Worm (Caenorhabditis elegans) whole organism, late embryonic: ENCODE measurements around the gene F08F3.1.

ENCODE experiments used
- F13H6.1 ChIP-seq: sonication (generic microtip); optimal IDR thresholded peaks from 2 replicates; lab custom pipeline; 2016; ENCODE audit warnings: missing genetic modification characterization, missing compliant biosample characterization
- T23F11.4 ChIP-seq: fragments of 200-800 bp; sonication (Bioruptor generic); optimal IDR thresholded peaks from 2 replicates; lab custom pipeline; 2018; ENCODE audit warnings: mild to moderate bottlenecking, missing genetic modification characterization, missing compliant biosample characterization
- Y22D7AL.16 ChIP-seq: sonication (generic microtip); optimal IDR thresholded peaks from 2 replicates; lab custom pipeline; 2016; ENCODE audit warnings: missing genetic modification characterization, missing compliant biosample characterization
- ahr-1 ChIP-seq: sonication (generic microtip); optimal IDR thresholded peaks from 2 replicates; lab custom pipeline; 2016; ENCODE audit warnings: missing genetic modification characterization, missing compliant biosample characterization
- ceh-19 ChIP-seq: fragments of 200-800 bp; sonication (Bioruptor generic); optimal IDR thresholded peaks from 2 replicates; lab custom pipeline; 2018; ENCODE audit warnings: mild to moderate bottlenecking, missing genetic modification characterization, missing compliant biosample characterization
- ceh-30 ChIP-seq: fragments of 150-350 bp; optimal IDR thresholded peaks from 2 replicates; lab custom pipeline; 2014; ENCODE audit warnings: missing biosample characterization, missing genetic modification characterization
- ceh-9 ChIP-seq: sonication (generic microtip); optimal IDR thresholded peaks from 2 replicates; lab custom pipeline; 2016; ENCODE audit warnings: mild to moderate bottlenecking, missing genetic modification characterization, inconsistent platforms, missing compliant biosample characterization
- che-1 ChIP-seq: sonication (generic microtip); optimal IDR thresholded peaks from 2 replicates; lab custom pipeline; 2016; ENCODE audit warnings: mild to moderate bottlenecking, missing genetic modification characterization, missing compliant biosample characterization
- dmd-4 ChIP-seq: sonication (generic microtip); optimal IDR thresholded peaks from 2 replicates; lab custom pipeline; 2016; ENCODE audit warnings: borderline replicate concordance, missing genetic modification characterization, missing compliant biosample characterization
- dve-1 ChIP-seq: sonication (generic microtip); optimal IDR thresholded peaks from 2 replicates; lab custom pipeline; 2017; ENCODE audit warnings: antibody characterized with exemption, mild to moderate bottlenecking, missing genetic modification characterization, missing compliant biosample characterization
- hlh-13 ChIP-seq: fragments of 200-800 bp; sonication (Bioruptor generic); optimal IDR thresholded peaks from 2 replicates; lab custom pipeline; 2018; ENCODE audit warnings: mild to moderate bottlenecking, missing genetic modification characterization, missing compliant biosample characterization
- lin-11 ChIP-seq: fragments of 200-800 bp; sonication (Bioruptor generic); optimal IDR thresholded peaks from 2 replicates; lab custom pipeline; 2018; ENCODE audit warnings: mild to moderate bottlenecking, missing genetic modification characterization, missing compliant biosample characterization
- mec-3 ChIP-seq: sonication (generic microtip); optimal IDR thresholded peaks from 2 replicates; lab custom pipeline; 2016; ENCODE audit warnings: borderline replicate concordance, missing genetic modification characterization, missing compliant biosample characterization
- odd-2 ChIP-seq: sonication (generic microtip); optimal IDR thresholded peaks from 2 replicates; lab custom pipeline; 2017; ENCODE audit warnings: antibody characterized with exemption, mild to moderate bottlenecking, missing genetic modification characterization, missing compliant biosample characterization
- pag-3 ChIP-seq: sonication (generic microtip); optimal IDR thresholded peaks from 2 replicates; lab custom pipeline; 2016; ENCODE audit warnings: missing compliant biosample characterization, missing genetic modification characterization, borderline replicate concordance
- pat-9 ChIP-seq: fragments of 200-800 bp; sonication (Bioruptor generic); optimal IDR thresholded peaks from 2 replicates; lab custom pipeline; 2018; ENCODE audit warnings: mild to moderate bottlenecking, missing genetic modification characterization, moderate library complexity, missing compliant biosample characterization
- ref-2 ChIP-seq: sonication (generic microtip); optimal IDR thresholded peaks from 2 replicates; lab custom pipeline; 2016; ENCODE audit warnings: missing genetic modification characterization, missing compliant biosample characterization
- sox-4 ChIP-seq: sonication (generic microtip); optimal IDR thresholded peaks from 2 replicates; lab custom pipeline; 2017; ENCODE audit warnings: mild to moderate bottlenecking, missing genetic modification characterization, inconsistent platforms, missing compliant biosample characterization
- syd-9 ChIP-seq: sonication (generic microtip); optimal IDR thresholded peaks from 2 replicates; lab custom pipeline; 2016; ENCODE audit warnings: mild to moderate bottlenecking, missing genetic modification characterization, moderate library complexity, missing compliant biosample characterization
- unc-55 ChIP-seq: sonication (generic microtip); optimal IDR thresholded peaks from 2 replicates; lab custom pipeline; 2017; ENCODE audit warnings: missing biosample characterization, missing genetic modification reagents, missing genetic modification characterization
- unc-86 ChIP-seq: sonication (generic microtip); optimal IDR thresholded peaks from 2 replicates; lab custom pipeline; 2016; ENCODE audit warnings: missing genetic modification characterization, missing compliant biosample characterization
- zip-5 ChIP-seq: sonication (generic microtip); optimal IDR thresholded peaks from 2 replicates; lab custom pipeline; 2016; ENCODE audit warnings: missing genetic modification characterization, missing compliant biosample characterization

Gene F08F3.1

DNA sequence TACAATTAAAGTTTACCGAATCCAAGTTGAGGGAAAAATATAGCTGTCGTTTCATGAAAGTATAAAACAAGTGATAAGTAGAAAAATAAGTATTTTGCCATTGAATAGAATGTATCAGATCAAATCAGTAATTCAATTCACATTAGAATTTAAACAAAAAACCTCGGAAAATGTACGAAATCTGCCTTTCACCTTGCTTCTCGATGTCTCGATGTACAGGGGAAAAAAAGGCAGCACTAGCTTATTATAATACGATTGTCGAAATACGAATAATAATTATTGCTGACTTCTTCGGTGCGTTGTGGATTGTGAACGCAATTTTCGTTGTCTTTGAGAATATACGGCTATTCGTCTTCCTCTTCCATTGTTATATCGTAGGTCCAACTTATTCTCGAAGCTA, 42.8 kb downstream of the F08F3.1 start, which contains the start of gene grl-18:
Gene grl-18, minus strand, starts transcription at position 101 of the 400 bp plus-strand sequence.
- TF ChIP-seq ahr-1 (no peak), unc-86 (no peak), ref-2 (tag; lab: Kevin White, UChicago) (no peak), T23F11.4 (GFP tag; lab: Kevin White, UChicago) (no peak)

DNA sequence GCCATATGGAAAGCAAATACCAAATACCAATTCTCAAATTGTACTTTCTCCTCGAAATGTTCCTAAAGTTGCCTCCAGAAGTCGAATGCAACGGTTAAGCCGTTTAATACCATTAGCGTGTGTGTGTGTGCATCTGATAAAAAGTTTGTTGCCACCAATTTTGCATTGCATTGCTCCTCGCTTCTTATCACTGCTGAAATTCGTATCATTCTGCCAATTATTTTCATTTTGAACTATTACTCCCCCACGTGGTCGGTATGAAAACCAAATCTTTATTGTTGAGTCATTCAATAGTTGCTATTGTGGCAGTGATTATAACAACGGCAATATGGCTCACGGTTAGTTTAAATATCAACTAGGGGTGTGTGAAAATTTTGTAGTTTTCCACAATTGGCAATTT, 44.3 kb downstream of the F08F3.1 start, which contains the start of gene T05C3.6:
Gene T05C3.6, plus strand, starts transcription at position 241 of the 400 bp plus-strand sequence.
- TF ChIP-seq zip-5 (tag; lab: Kevin White, UChicago) (no peak), odd-2 (tag; lab: Kevin White, UChicago) (no peak), sox-4 (tag; lab: Kevin White, UChicago) (no peak), pag-3 (no peak), lin-11 (tag; lab: Kevin White, UChicago) (no peak), unc-55 (no peak), F13H6.1 (tag; lab: Kevin White, UChicago) (no peak), ceh-30 (tag; lab: Kevin White, UChicago) (no peak), dve-1 (tag; lab: Kevin White, UChicago) (no peak), dmd-4 (tag; lab: Kevin White, UChicago) (no peak), T23F11.4 (GFP tag; lab: Kevin White, UChicago) (no peak), syd-9 (tag; lab: Kevin White, UChicago) (no peak), Y22D7AL.16 (tag; lab: Kevin White, UChicago) (no peak), che-1 (no peak), pat-9 (tag; lab: Kevin White, UChicago) (no peak), mec-3 (no peak), ceh-19 (GFP tag; lab: Kevin White, UChicago) (no peak)
- TF ChIP-seq, all 69 proteins: peak for 0

DNA sequence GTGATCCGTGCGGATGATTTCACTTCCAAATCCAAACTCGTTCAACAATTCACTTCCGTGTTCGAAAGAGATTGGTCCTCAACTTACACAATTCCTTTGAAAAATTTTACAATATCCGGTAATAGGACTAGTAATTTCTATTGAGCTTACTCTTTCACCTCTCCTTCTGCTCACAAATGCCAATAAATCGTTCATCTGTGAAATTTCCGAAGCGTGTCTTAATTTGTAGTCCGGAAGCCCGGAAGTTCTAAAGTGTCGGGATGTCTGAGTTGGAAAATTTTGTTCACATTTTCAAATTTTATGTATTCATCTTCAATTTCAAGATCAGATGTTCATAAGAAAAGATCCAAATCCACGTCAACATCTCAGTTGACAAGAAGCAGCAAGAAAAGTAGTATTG, 47.5 kb downstream of the F08F3.1 start, which contains the start of gene T05C3.2:
Gene T05C3.2, plus strand, starts transcription at position 301 of the 400 bp plus-strand sequence.
- TF ChIP-seq ceh-9 (no peak), hlh-13 (GFP tag; lab: Kevin White, UChicago) (no peak), zip-5 (tag; lab: Kevin White, UChicago) (no peak), dve-1 (tag; lab: Kevin White, UChicago) (no peak)
